Worm (Caenorhabditis elegans) whole organism, late embryonic: Measurements from ENCODE around the gene ciao-2B.

Experiments
- C08G9.2 ChIP-seq: sonication (generic microtip); optimal IDR thresholded peaks from 2 replicates; lab custom pipeline; 2016; ENCODE audit warnings: mild to moderate bottlenecking, missing genetic modification characterization, moderate library complexity, missing compliant biosample characterization
- F13H6.1 ChIP-seq: sonication (generic microtip); optimal IDR thresholded peaks from 2 replicates; lab custom pipeline; 2016; ENCODE audit warnings: missing genetic modification characterization, missing compliant biosample characterization
- K09A11.1 ChIP-seq: sonication (generic microtip); optimal IDR thresholded peaks from 2 replicates; lab custom pipeline; 2017; ENCODE audit warnings: antibody characterized with exemption, mild to moderate bottlenecking, missing genetic modification characterization, missing compliant biosample characterization; ENCODE audit not compliant: insufficient read depth
- Y22D7AL.16 ChIP-seq: sonication (generic microtip); optimal IDR thresholded peaks from 2 replicates; lab custom pipeline; 2016; ENCODE audit warnings: missing genetic modification characterization, missing compliant biosample characterization
- ama-1 ChIP-seq: fragments of 150-350 bp; optimal IDR thresholded peaks from 2 replicates; lab custom pipeline; 2014
- ceh-18 ChIP-seq: sonication (generic microtip); optimal IDR thresholded peaks from 2 replicates; lab custom pipeline; 2016; ENCODE audit warnings: missing genetic modification characterization, missing compliant biosample characterization
- ceh-19 ChIP-seq: fragments of 200-800 bp; sonication (Bioruptor generic); optimal IDR thresholded peaks from 2 replicates; lab custom pipeline; 2018; ENCODE audit warnings: mild to moderate bottlenecking, missing genetic modification characterization, missing compliant biosample characterization
- ceh-2 ChIP-seq: sonication (generic microtip); optimal IDR thresholded peaks from 2 replicates; lab custom pipeline; 2016; ENCODE audit warnings: missing genotype, missing genetic modification characterization, missing compliant biosample characterization
- ceh-22 ChIP-seq: sonication (generic microtip); optimal IDR thresholded peaks from 2 replicates; lab custom pipeline; 2017; ENCODE audit warnings: missing biosample characterization, missing genetic modification characterization
- ceh-31 ChIP-seq: sonication (generic microtip); optimal IDR thresholded peaks from 2 replicates; lab custom pipeline; 2016; ENCODE audit warnings: missing genetic modification characterization, missing compliant biosample characterization
- ceh-48 ChIP-seq: sonication (generic microtip); optimal IDR thresholded peaks from 2 replicates; lab custom pipeline; 2016; ENCODE audit warnings: missing genetic modification characterization, inconsistent platforms, missing compliant biosample characterization
- ceh-9 ChIP-seq: sonication (generic microtip); optimal IDR thresholded peaks from 2 replicates; lab custom pipeline; 2016; ENCODE audit warnings: mild to moderate bottlenecking, missing genetic modification characterization, inconsistent platforms, missing compliant biosample characterization
- dve-1 ChIP-seq: sonication (generic microtip); optimal IDR thresholded peaks from 2 replicates; lab custom pipeline; 2017; ENCODE audit warnings: antibody characterized with exemption, mild to moderate bottlenecking, missing genetic modification characterization, missing compliant biosample characterization
- elt-2 ChIP-seq: sonication (generic microtip); optimal IDR thresholded peaks from 2 replicates; lab custom pipeline; 2016; ENCODE audit warnings: missing genetic modification reagents, missing genetic modification characterization, missing compliant biosample characterization
- ets-4 ChIP-seq: sonication (generic microtip); optimal IDR thresholded peaks from 2 replicates; lab custom pipeline; 2016; ENCODE audit warnings: missing genetic modification characterization, missing compliant biosample characterization
- fax-1 ChIP-seq: sonication (generic microtip); optimal IDR thresholded peaks from 2 replicates; lab custom pipeline; 2016; ENCODE audit warnings: missing genotype, missing genetic modification characterization, missing compliant biosample characterization
- fkh-6 ChIP-seq: sonication (generic microtip); optimal IDR thresholded peaks from 2 replicates; lab custom pipeline; 2016; ENCODE audit warnings: missing genetic modification characterization, missing compliant biosample characterization
- hlh-13 ChIP-seq: fragments of 200-800 bp; sonication (Bioruptor generic); optimal IDR thresholded peaks from 2 replicates; lab custom pipeline; 2018; ENCODE audit warnings: mild to moderate bottlenecking, missing genetic modification characterization, missing compliant biosample characterization
- hlh-6 ChIP-seq: sonication (generic microtip); optimal IDR thresholded peaks from 2 replicates; lab custom pipeline; 2016; ENCODE audit warnings: missing genotype, missing genetic modification characterization, missing compliant biosample characterization
- hlh-8 ChIP-seq: sonication (generic microtip); optimal IDR thresholded peaks from 2 replicates; lab custom pipeline; 2016; ENCODE audit warnings: missing genotype, missing genetic modification characterization, missing compliant biosample characterization
- lim-6 ChIP-seq: sonication (generic microtip); optimal IDR thresholded peaks from 2 replicates; lab custom pipeline; 2016; ENCODE audit warnings: missing genetic modification characterization, missing compliant biosample characterization
- mec-3 ChIP-seq: sonication (generic microtip); optimal IDR thresholded peaks from 2 replicates; lab custom pipeline; 2016; ENCODE audit warnings: borderline replicate concordance, missing genetic modification characterization, missing compliant biosample characterization
- nhr-11 ChIP-seq: fragments of 150-350 bp; optimal IDR thresholded peaks from 2 replicates; lab custom pipeline; 2014; ENCODE audit warnings: missing biosample characterization, missing genetic modification characterization
- npax-4 ChIP-seq: sonication (generic microtip); optimal IDR thresholded peaks from 2 replicates; lab custom pipeline; 2016; ENCODE audit warnings: missing genetic modification characterization, missing compliant biosample characterization
- pat-9 ChIP-seq: fragments of 200-800 bp; sonication (Bioruptor generic); optimal IDR thresholded peaks from 2 replicates; lab custom pipeline; 2018; ENCODE audit warnings: mild to moderate bottlenecking, missing genetic modification characterization, moderate library complexity, missing compliant biosample characterization
- pha-2 ChIP-seq: sonication (generic microtip); optimal IDR thresholded peaks from 2 replicates; lab custom pipeline; 2017; ENCODE audit warnings: mild to moderate bottlenecking, missing genetic modification characterization, missing compliant biosample characterization
- pros-1 ChIP-seq: fragments of 150-350 bp; optimal IDR thresholded peaks from 2 replicates; lab custom pipeline; 2014; ENCODE audit warnings: missing biosample characterization, missing genetic modification reagents, missing genetic modification characterization
- ref-2 ChIP-seq: sonication (generic microtip); optimal IDR thresholded peaks from 2 replicates; lab custom pipeline; 2016; ENCODE audit warnings: missing genetic modification characterization, missing compliant biosample characterization
- rnt-1 ChIP-seq: sonication (generic microtip); optimal IDR thresholded peaks from 2 replicates; lab custom pipeline; 2016; ENCODE audit warnings: missing genetic modification characterization, missing compliant biosample characterization
- sdc-2 ChIP-seq: sonication (generic microtip); optimal IDR thresholded peaks from 2 replicates; lab custom pipeline; 2016; ENCODE audit warnings: missing genotype, missing genetic modification characterization, missing compliant biosample characterization
- sox-2 ChIP-seq: fragments of 200-800 bp; sonication (Bioruptor generic); IDR thresholded peaks from 2 replicates; pipeline ENCODE4 v1.3.6; 2022; ENCODE audit warnings: missing genetic modification reagents, missing genetic modification characterization, missing compliant biosample characterization
- syd-9 ChIP-seq: sonication (generic microtip); optimal IDR thresholded peaks from 2 replicates; lab custom pipeline; 2016; ENCODE audit warnings: mild to moderate bottlenecking, missing genetic modification characterization, moderate library complexity, missing compliant biosample characterization
- tbx-2 ChIP-seq: sonication (generic microtip); optimal IDR thresholded peaks from 2 replicates; lab custom pipeline; 2016; ENCODE audit warnings: missing genetic modification characterization, missing compliant biosample characterization
- ttx-3 ChIP-seq: sonication (generic microtip); optimal IDR thresholded peaks from 2 replicates; lab custom pipeline; 2016; ENCODE audit warnings: missing genetic modification reagents, missing genetic modification characterization, missing compliant biosample characterization
- unc-42 ChIP-seq: sonication (generic microtip); optimal IDR thresholded peaks from 2 replicates; lab custom pipeline; 2016; ENCODE audit warnings: missing genotype, missing genetic modification characterization, missing compliant biosample characterization
- unc-86 ChIP-seq: sonication (generic microtip); optimal IDR thresholded peaks from 2 replicates; lab custom pipeline; 2016; ENCODE audit warnings: missing genetic modification characterization, missing compliant biosample characterization
- zip-5 ChIP-seq: sonication (generic microtip); optimal IDR thresholded peaks from 2 replicates; lab custom pipeline; 2016; ENCODE audit warnings: missing genetic modification characterization, missing compliant biosample characterization

The ciao-2B gene

ce11 chrIII:13429668-13430067, 9.7 kb downstream of the ciao-2B start, which contains the start of gene bli-5:
Gene bli-5 (minus strand): TSS chrIII:13429768.
- TF ChIP-seq ceh-48 = no peak
- TF ChIP-seq hlh-8 (tag; lab: Kevin White, UChicago) = no peak
- TF ChIP-seq ceh-2 (tag; lab: Kevin White, UChicago) = no peak
- no peak for TF ChIP-seq syd-9
- no peak for TF ChIP-seq nhr-11 (tag; lab: Kevin White, UChicago)
- no peak for TF ChIP-seq npax-4 (tag; lab: Kevin White, UChicago)
- TF ChIP-seq dve-1 (tag; lab: Kevin White, UChicago) = no peak
- no peak for TF ChIP-seq fax-1
- TF ChIP-seq hlh-6 (tag; lab: Kevin White, UChicago) = no peak
- TF ChIP-seq ama-1 = no peak
- TF ChIP-seq ttx-3 (tag; lab: Kevin White, UChicago) = no peak
- TF ChIP-seq K09A11.1 = no peak

- no peak for TF ChIP-seq zip-5 (tag; lab: Kevin White, UChicago)
- no peak for TF ChIP-seq mec-3 (tag; lab: Kevin White, UChicago)
- TF ChIP-seq pros-1 (tag; lab: Kevin White, UChicago) = no peak
- no peak for TF ChIP-seq hlh-13 (GFP tag; lab: Kevin White, UChicago)
- no peak for TF ChIP-seq syd-9
- no peak for TF ChIP-seq Y22D7AL.16 (tag; lab: Kevin White, UChicago)
Observed at ce11 chrIII:13427817-13428216, 11.5 kb downstream of the ciao-2B start.

- TF ChIP-seq lim-6 = no peak
- no peak for TF ChIP-seq hlh-13 (GFP tag; lab: Kevin White, UChicago)
- TF ChIP-seq fkh-6 (tag; lab: Kevin White, UChicago) = no peak
- no peak for TF ChIP-seq ceh-9 (tag; lab: Kevin White, UChicago)
- no peak for TF ChIP-seq ceh-19 (GFP tag; lab: Kevin White, UChicago)
- no peak for TF ChIP-seq ceh-18 (tag; lab: Kevin White, UChicago)
- no peak for TF ChIP-seq rnt-1 (tag; lab: Kevin White, UChicago)
- TF ChIP-seq unc-86 (tag; lab: Kevin White, UChicago) = no peak
- TF ChIP-seq F13H6.1 = no peak
- TF ChIP-seq ref-2 (tag; lab: Kevin White, UChicago) = no peak
Observed at ce11 chrIII:13426036-13426435, 13.3 kb downstream of the ciao-2B start, which contains the start of gene cope-1. Gene cope-1 (plus strand): TSS chrIII:13426264.

- TF ChIP-seq nhr-11 (tag; lab: Kevin White, UChicago) (no peak), pat-9 (no peak), lim-6 (no peak), rnt-1 (tag; lab: Kevin White, UChicago) (peak; percentile 6), ceh-19 (GFP tag; lab: Kevin White, UChicago) (no peak), pha-2 (tag; lab: Kevin White, UChicago) (no peak), ets-4 (tag; lab: Kevin White, UChicago) (peak; percentile 56), unc-42 (tag; lab: Kevin White, UChicago) (no peak), sox-2 (GFP tag; lab: Robert Waterston, UW) (no peak), elt-2 (peak; percentile 17), Y22D7AL.16 (tag; lab: Kevin White, UChicago) (no peak), fax-1 (peak; percentile 28), C08G9.2 (tag; lab: Kevin White, UChicago) (peak; percentile 26), ceh-31 (tag; lab: Kevin White, UChicago) (peak; percentile 63), sdc-2 (tag; lab: Kevin White, UChicago) (no peak), ceh-22 (no peak), ceh-18 (tag; lab: Kevin White, UChicago) (no peak), tbx-2 (peak; percentile 31), dve-1 (tag; lab: Kevin White, UChicago) (no peak)
Observed at ce11 chrIII:13423414-13423813, 15.9 kb downstream of the ciao-2B start, which contains the start of gene exo-1. Gene exo-1 (plus strand): TSS chrIII:13423514.
